Fruit fly (Drosophila melanogaster): ENCODE data around the gene Brr2.

The Brr2 gene

DNA sequence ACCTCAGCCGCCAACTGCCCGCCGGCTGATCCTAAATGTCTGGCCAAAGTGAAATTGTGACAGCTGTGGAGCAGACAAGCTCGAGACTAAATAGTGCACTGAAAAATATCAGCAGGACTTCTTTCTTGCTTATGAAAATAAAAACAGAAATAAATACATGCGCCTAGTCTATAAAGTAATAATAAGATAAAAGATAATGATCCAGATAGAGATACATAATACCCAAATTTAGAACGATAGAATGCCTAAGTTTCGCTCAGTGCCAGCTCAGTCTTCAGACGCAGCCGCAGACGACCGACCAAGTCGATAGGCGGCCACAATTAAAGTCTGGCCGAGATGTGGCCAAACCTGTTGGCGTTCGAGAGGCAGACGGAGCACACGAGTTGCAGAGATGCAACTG lies 26.8 kb downstream of the Brr2 start (continued):
- TF ChIP-seq amos (GFP tag; IDR thresholded peaks at IDR 0.05; ENCODE audit: partially characterized antibody) (no peak), CG11560 (tag; IDR thresholded peaks at IDR 0.05) (no peak), az2 (GFP tag; optimal IDR thresholded peaks at IDR 0.05) (peak; percentile 69), CG7987 (GFP tag; optimal IDR thresholded peaks at IDR 0.05) (no peak), en (GFP tag; optimal IDR thresholded peaks at IDR 0.05) (no peak), fd3F (GFP tag; optimal IDR thresholded peaks at IDR 0.05) (no peak), Sry-β (GFP tag; optimal IDR thresholded peaks at IDR 0.05) (no peak), chm (GFP tag; IDR thresholded peaks at IDR 0.05) (no peak), tio (GFP tag; optimal IDR thresholded peaks at IDR 0.05) (peak; percentile 24), Dbx (GFP tag; IDR thresholded peaks at IDR 0.05) (no peak), pfk (GFP tag; optimal IDR thresholded peaks at IDR 0.05) (no peak), C15 (GFP tag; IDR thresholded peaks at IDR 0.05) (no peak), CG12104 (GFP tag; optimal IDR thresholded peaks at IDR 0.05) (peak; percentile 31), Hr3 (GFP tag; optimal IDR thresholded peaks at IDR 0.05) (peak; percentile 63), CG8944 (GFP tag; optimal IDR thresholded peaks at IDR 0.05) (peak; percentile 39), Bgb (GFP tag; IDR thresholded peaks at IDR 0.05; ENCODE audit: partially characterized antibody) (no peak), Atf3 (GFP tag; optimal IDR thresholded peaks at IDR 0.05) (no peak), CG34376 (GFP tag; optimal IDR thresholded peaks at IDR 0.05) (no peak), da (GFP tag; optimal IDR thresholded peaks at IDR 0.05) (no peak), cato (GFP tag; optimal IDR thresholded peaks at IDR 0.05; ENCODE audit: borderline replicate concordance) (peak; percentile 31), fru (optimal IDR thresholded peaks at IDR 0.05) (no peak), CG1792 (GFP tag; optimal IDR thresholded peaks at IDR 0.05) (peak; percentile 19), CG14710 (tag; optimal IDR thresholded peaks at IDR 0.05) (no peak), CG10979 (tag; optimal IDR thresholded peaks at IDR 0.05) (no peak), CG8924 (tag; optimal IDR thresholded peaks at IDR 0.05) (peak; percentile 64), HmgZ (tag; optimal IDR thresholded peaks at IDR 0.05) (no peak), crp (GFP tag; optimal IDR thresholded peaks at IDR 0.05) (no peak), trem (tag; optimal IDR thresholded peaks at IDR 0.05) (no peak), CG17186 (GFP tag; optimal IDR thresholded peaks at IDR 0.05) (no peak), prd (optimal IDR thresholded peaks at IDR 0.05) (no peak), prd (GFP tag; IDR thresholded peaks at IDR 0.05) (peak; percentile 77; the same call in 2 of the 3 replicates), CG12219 (GFP tag; optimal IDR thresholded peaks at IDR 0.05) (peak; percentile 39), Xrp1 (GFP tag; IDR thresholded peaks at IDR 0.05) (peak; percentile 74), eyg (GFP tag; optimal IDR thresholded peaks at IDR 0.05) (no peak), CG12236 (GFP tag; optimal IDR thresholded peaks at IDR 0.05) (peak; percentile 11), Ada2b (GFP tag; IDR thresholded peaks at IDR 0.05) (peak; percentile 56), CG33557 (GFP tag; optimal IDR thresholded peaks at IDR 0.05) (no peak), CG9797 (GFP tag; optimal IDR thresholded peaks at IDR 0.05) (no peak), peb (GFP tag; IDR thresholded peaks at IDR 0.05) (peak; percentile 39; the same call in 1 of the 2 replicates), HmgD (GFP tag; optimal IDR thresholded peaks at IDR 0.05) (no peak), slp2 (GFP tag; optimal IDR thresholded peaks at IDR 0.05) (peak; percentile 26), slbo (GFP tag; IDR thresholded peaks at IDR 0.05) (peak; percentile 70), Awh (GFP tag; IDR thresholded peaks at IDR 0.05) (peak; percentile 66; the same call in 1 of the 2 replicates), Nf-YA (GFP tag; IDR thresholded peaks at IDR 0.05) (no peak), HLH54F (GFP tag; optimal IDR thresholded peaks at IDR 0.05) (peak; percentile 8), CG14965 (GFP tag; optimal IDR thresholded peaks at IDR 0.05; ENCODE audit: borderline replicate concordance) (no peak), repo (GFP tag; optimal IDR thresholded peaks at IDR 0.05) (no peak), CG4730 (GFP tag; IDR thresholded peaks at IDR 0.05) (peak; percentile 36; the same call in 1 of the 2 replicates), disco-r (GFP tag; optimal IDR thresholded peaks at IDR 0.05) (no peak), CG4707 (GFP tag; optimal IDR thresholded peaks at IDR 0.05) (peak; percentile 44), Drgx (GFP tag; IDR thresholded peaks at IDR 0.05) (peak; percentile 91), E2f2 (GFP tag; IDR thresholded peaks at IDR 0.05) (peak; percentile 40; the same call in 1 of the 2 replicates)
